Fruit fly (Drosophila melanogaster) whole organism, prepupa: ENCODE measurements around the gene CG43965.

Experiments used
- Blimp-1 ChIP-seq: fragments of 200-800 bp; sonication (Bioruptor generic); optimal IDR thresholded peaks from 3 replicates; lab custom pipeline; 2017; ENCODE audit warnings: missing biosample characterization, missing genetic modification characterization, mild to moderate bottlenecking, moderate library complexity, missing genetic modification reagents
- CG11294 ChIP-seq: fragments of 200-800 bp; sonication (Bioruptor generic); IDR thresholded peaks from 2 replicates; pipeline ENCODE4 v1.3.6; 2022; ENCODE audit warnings: missing biosample characterization, missing genetic modification characterization
- CG11762 ChIP-seq: fragments of 200-800 bp; sonication (Bioruptor generic); optimal IDR thresholded peaks from 3 replicates; lab custom pipeline; 2016; ENCODE audit warnings: missing biosample characterization, missing genetic modification characterization; ENCODE audit not compliant: insufficient read depth
- CG16779 ChIP-seq: fragments of 200-800 bp; sonication (Bioruptor generic); optimal IDR thresholded peaks from 3 replicates; lab custom pipeline; 2017; ENCODE audit warnings: missing biosample characterization, mild to moderate bottlenecking, missing genetic modification characterization
- CG3032 ChIP-seq: fragments of 200-800 bp; optimal IDR thresholded peaks from 2 replicates; lab custom pipeline; 2019; ENCODE audit warnings: missing biosample characterization, mild to moderate bottlenecking, missing genetic modification characterization, moderate library complexity
- CG6276 ChIP-seq: fragments of 200-800 bp; sonication (Bioruptor generic); optimal IDR thresholded peaks from 2 replicates; lab custom pipeline; 2017; ENCODE audit warnings: missing biosample characterization, mild to moderate bottlenecking, missing genetic modification characterization
- CG6792 ChIP-seq: fragments of 200-800 bp; sonication (Bioruptor generic); optimal IDR thresholded peaks from 3 replicates; lab custom pipeline; 2016; ENCODE audit warnings: missing biosample characterization, missing genetic modification characterization
- CG6854 ChIP-seq: fragments of 200-800 bp; sonication (Bioruptor generic); optimal IDR thresholded peaks from 2 replicates; lab custom pipeline; 2017; ENCODE audit warnings: missing biosample characterization, mild to moderate bottlenecking, missing genetic modification characterization
- CG9139 ChIP-seq: fragments of 200-800 bp; sonication (Bioruptor generic); optimal IDR thresholded peaks from 3 replicates; lab custom pipeline; 2017; ENCODE audit warnings: missing biosample characterization, mild to moderate bottlenecking, missing genetic modification characterization
- Sox102F ChIP-seq: fragments of 200-800 bp; sonication (Bioruptor generic); optimal IDR thresholded peaks from 2 replicates; lab custom pipeline; 2016; ENCODE audit warnings: missing biosample characterization, mild to moderate bottlenecking, missing genetic modification characterization
- fd85E ChIP-seq: fragments of 200-800 bp; sonication (Bioruptor generic); optimal IDR thresholded peaks from 3 replicates; lab custom pipeline; 2016; ENCODE audit warnings: missing biosample characterization, missing genetic modification characterization
- pdm3 ChIP-seq: fragments of 200-800 bp; sonication (Bioruptor generic); optimal IDR thresholded peaks from 3 replicates; lab custom pipeline; 2016; ENCODE audit warnings: missing biosample characterization, missing genetic modification characterization

DNA sequence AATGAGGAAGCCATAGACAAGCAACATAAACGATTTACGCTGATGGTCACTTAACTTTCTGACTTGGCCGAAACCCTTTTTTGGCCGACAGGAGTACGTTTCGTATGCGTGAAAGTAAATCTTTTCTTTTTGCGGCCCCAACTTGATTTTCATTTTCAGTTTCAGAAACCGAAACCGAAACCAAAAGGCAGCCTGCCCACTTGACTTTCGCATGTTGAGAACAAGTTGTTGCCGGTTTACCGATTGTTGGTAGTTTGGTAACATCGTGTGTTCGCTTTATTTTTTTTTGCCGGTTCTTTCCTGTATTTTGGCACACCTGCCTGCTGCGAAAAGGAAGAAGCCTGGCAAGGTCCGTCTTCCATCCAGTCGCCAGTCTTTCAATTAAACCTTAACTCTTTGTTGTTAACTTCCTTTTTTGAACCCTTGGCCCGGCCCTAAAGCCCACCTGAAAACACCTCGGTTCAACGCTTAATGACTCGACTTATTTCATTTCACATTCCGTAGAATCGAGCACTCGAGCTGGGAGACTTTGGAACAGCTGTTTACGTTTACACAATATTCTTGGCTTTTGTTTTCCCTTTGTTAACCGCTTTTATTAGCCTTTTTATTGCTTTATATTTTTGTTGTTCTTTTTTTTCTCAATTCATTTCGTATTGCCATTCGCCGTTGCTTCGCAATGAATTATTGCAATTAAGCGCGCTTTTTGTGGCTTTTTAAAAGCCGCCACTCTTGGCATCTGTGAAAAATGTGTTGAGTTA, 49.6 kb upstream of the CG43965 start:
- no peak for TF ChIP-seq CG6276
- no peak for TF ChIP-seq CG16779 (tag; lab: Kevin White, UChicago)
- no peak for TF ChIP-seq CG11294
- TF ChIP-seq pdm3 (GFP tag; lab: Kevin White, UChicago): no peak
- peak; percentile 70 for TF ChIP-seq CG9139 (GFP tag; lab: Kevin White, UChicago)
- no peak for TF ChIP-seq CG3032 (tag; lab: Kevin White, UChicago)
- no peak for TF ChIP-seq fd85E (GFP tag; lab: Kevin White, UChicago)
- no peak for TF ChIP-seq CG11762 (GFP tag; lab: Kevin White, UChicago)
- no peak for TF ChIP-seq CG6792 (GFP tag; lab: Kevin White, UChicago)
- peak; percentile 99 for TF ChIP-seq Blimp-1 (GFP tag; lab: Kevin White, UChicago)
- no peak for TF ChIP-seq Sox102F
- peak; percentile 81 for TF ChIP-seq CG6854
